Worm (Caenorhabditis elegans): Measurements from ENCODE around the gene K08B12.1.
A peak's percentile ranks its signal among the peaks of the same experiment; 100 is the strongest.

DNA sequence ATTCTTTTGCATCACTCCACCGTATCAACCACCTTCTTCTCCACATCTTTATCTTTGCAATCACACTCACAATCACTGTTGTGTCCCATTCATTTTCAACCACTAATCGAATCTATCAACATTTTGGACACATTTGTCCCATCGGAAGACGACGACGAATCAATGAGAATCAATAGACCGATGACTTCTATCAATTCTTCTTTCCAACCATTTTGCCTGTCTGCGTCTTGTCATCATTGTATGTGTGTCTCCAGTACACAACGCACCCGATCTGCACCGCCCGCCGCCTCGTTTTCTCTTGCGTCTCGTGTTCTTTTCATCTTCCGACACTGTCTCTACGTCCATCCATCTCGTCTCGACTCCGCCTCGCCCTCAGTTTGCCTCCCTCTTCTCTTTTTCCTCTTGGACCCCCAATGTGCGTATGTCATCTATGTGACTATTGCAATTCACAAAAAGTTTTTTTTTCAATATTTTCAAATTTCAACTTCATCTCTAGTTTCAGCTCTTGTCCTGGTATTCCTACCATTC lies 12.6 kb upstream of the K08B12.1 start, which contains the start of gene dmd-7:
- TF ChIP-seq ztf-11 (tag; optimal IDR thresholded peaks at IDR 0.05) (no peak), snpc-4 (tag; optimal IDR thresholded peaks at IDR 0.05) (no peak), ceh-43 (GFP tag; optimal IDR thresholded peaks at IDR 0.05) (no peak), flh-1 (GFP tag; optimal IDR thresholded peaks at IDR 0.05) (no peak), ces-1 (GFP tag; optimal IDR thresholded peaks at IDR 0.05) (peak; percentile 61), lin-13 (tag; optimal IDR thresholded peaks at IDR 0.05) (no peak), sptf-1 (tag; optimal IDR thresholded peaks at IDR 0.05) (no peak), drap-1 (GFP tag; optimal IDR thresholded peaks at IDR 0.05) (no peak), unc-39 (tag; optimal IDR thresholded peaks at IDR 0.05) (no peak), unc-62 (GFP tag; optimal IDR thresholded peaks at IDR 0.05) (peak; percentile 92), pha-4 (tag; optimal IDR thresholded peaks at IDR 0.05) (peak; percentile 29), nhr-28 (tag; optimal IDR thresholded peaks at IDR 0.05) (no peak), nhr-12 (tag; optimal IDR thresholded peaks at IDR 0.05) (no peak), sem-2 (GFP tag; optimal IDR thresholded peaks at IDR 0.05) (no peak)
